Worm (Caenorhabditis elegans): ENCODE results near the gene D1046.2.

- no peak for TF ChIP-seq mdl-1 (tag; optimal IDR thresholded peaks at IDR 0.05)
- TF ChIP-seq elt-1 (tag; optimal IDR thresholded peaks at IDR 0.05) = no peak
- TF ChIP-seq nhr-237 (tag; optimal IDR thresholded peaks at IDR 0.05) = no peak
- no peak for TF ChIP-seq Y55F3AM.14 (GFP tag; optimal IDR thresholded peaks at IDR 0.05)
- no peak for TF ChIP-seq nhr-12 (tag; optimal IDR thresholded peaks at IDR 0.05)
Observed at ce11 chrIV:8916010-8916409, 9.9 kb downstream of the D1046.2 start, which contains the start of gene C27B7.9.
